Worm (Caenorhabditis elegans): Measurements from ENCODE around the gene F10E9.4.
A peak's percentile ranks its signal among the peaks of the same experiment; 100 is the strongest.

The F10E9.4 gene

ce11 chrIII:8281310-8281709, 27.0 kb upstream of the F10E9.4 start:
- no peak for TF ChIP-seq fos-1 (tag; optimal IDR thresholded peaks at IDR 0.05)
- no peak for TF ChIP-seq elt-2 (tag; optimal IDR thresholded peaks at IDR 0.05)
- TF ChIP-seq ceh-16 (tag; optimal IDR thresholded peaks at IDR 0.05) = no peak
- TF ChIP-seq mdl-1 (tag; optimal IDR thresholded peaks at IDR 0.05) = no peak
- no peak for TF ChIP-seq tbx-2 (tag; optimal IDR thresholded peaks at IDR 0.05)
- no peak for TF ChIP-seq eor-1 (tag; optimal IDR thresholded peaks at IDR 0.05)
- TF ChIP-seq egl-27 (tag; optimal IDR thresholded peaks at IDR 0.05) = no peak
- no peak for TF ChIP-seq ceh-82 (tag; optimal IDR thresholded peaks at IDR 0.05)

- no peak for TF ChIP-seq nhr-28 (tag; optimal IDR thresholded peaks at IDR 0.05)
- no peak for TF ChIP-seq egl-5 (tag; optimal IDR thresholded peaks at IDR 0.05)
- no peak for TF ChIP-seq nhr-25 (tag; optimal IDR thresholded peaks at IDR 0.05)
- TF ChIP-seq R02D3.7 (tag; optimal IDR thresholded peaks at IDR 0.05) = no peak
- no peak for TF ChIP-seq mml-1 (tag; optimal IDR thresholded peaks at IDR 0.05)
- TF ChIP-seq unc-39 (tag; optimal IDR thresholded peaks at IDR 0.05) = no peak
- TF ChIP-seq egl-27 (tag; optimal IDR thresholded peaks at IDR 0.05) = no peak
- TF ChIP-seq snpc-4 (tag; optimal IDR thresholded peaks at IDR 0.05) = no peak
- no peak for TF ChIP-seq unc-62 (GFP tag; optimal IDR thresholded peaks at IDR 0.05)
- no peak for TF ChIP-seq fkh-2 (tag; optimal IDR thresholded peaks at IDR 0.05)
- no peak for TF ChIP-seq nhr-12 (tag; optimal IDR thresholded peaks at IDR 0.05)
- TF ChIP-seq pha-4 (tag; optimal IDR thresholded peaks at IDR 0.05) = no peak
- no peak for TF ChIP-seq nfya-1 (tag; optimal IDR thresholded peaks at IDR 0.05; ENCODE audit: insufficient read depth)
- no peak for TF ChIP-seq elt-3 (tag; optimal IDR thresholded peaks at IDR 0.05)
- TF ChIP-seq eor-1 (tag; optimal IDR thresholded peaks at IDR 0.05) = no peak
Observed at ce11 chrIII:8283525-8283924, 24.8 kb upstream of the F10E9.4 start.

DNA sequence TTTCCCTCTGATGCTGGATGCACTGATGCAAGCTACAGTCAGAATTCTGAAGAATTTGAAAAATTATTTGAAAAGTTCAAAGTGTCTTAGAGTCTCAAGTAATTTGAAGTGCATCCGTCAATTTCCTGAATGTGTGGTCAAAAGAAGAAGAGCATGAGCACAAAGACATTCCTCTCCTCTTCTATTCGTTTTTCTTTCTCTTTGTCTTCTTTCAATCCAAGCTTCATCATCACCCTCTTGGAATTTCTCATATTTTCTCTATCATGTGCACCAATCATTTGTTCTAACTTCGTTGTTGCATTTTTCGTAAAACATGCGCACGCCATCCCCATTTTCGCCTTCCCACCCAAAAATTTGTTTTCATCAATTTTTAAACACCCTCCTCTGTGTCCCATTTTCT, 22.3 kb upstream of the F10E9.4 start:
- TF ChIP-seq fkh-10 (GFP tag; optimal IDR thresholded peaks at IDR 0.05) (peak; percentile 74), pha-4 (tag; optimal IDR thresholded peaks at IDR 0.05) (no peak), ceh-16 (tag; optimal IDR thresholded peaks at IDR 0.05) (no peak)

DNA sequence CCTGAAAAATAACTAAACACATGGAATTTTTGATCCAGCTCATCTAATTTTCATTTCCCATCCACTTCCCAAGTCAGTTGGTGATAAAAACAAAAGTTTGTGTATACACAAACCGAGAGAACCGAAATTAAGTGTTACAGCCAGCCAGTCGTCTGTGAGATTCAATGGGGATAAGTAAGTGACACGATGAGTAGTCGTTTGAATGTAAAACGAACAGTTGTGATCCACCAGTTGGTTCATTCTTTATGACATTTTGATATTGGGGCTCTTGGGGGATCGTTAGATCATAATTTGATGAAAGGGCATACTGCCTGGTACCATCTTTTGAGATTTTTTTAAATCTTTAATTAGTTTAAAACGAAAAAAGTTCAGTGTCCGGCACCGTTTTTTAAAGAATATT, 21.5 kb upstream of the F10E9.4 start:
- TF ChIP-seq egl-5 (tag; optimal IDR thresholded peaks at IDR 0.05) (peak; percentile 5), ama-1 (optimal IDR thresholded peaks at IDR 0.05) (no peak)

DNA sequence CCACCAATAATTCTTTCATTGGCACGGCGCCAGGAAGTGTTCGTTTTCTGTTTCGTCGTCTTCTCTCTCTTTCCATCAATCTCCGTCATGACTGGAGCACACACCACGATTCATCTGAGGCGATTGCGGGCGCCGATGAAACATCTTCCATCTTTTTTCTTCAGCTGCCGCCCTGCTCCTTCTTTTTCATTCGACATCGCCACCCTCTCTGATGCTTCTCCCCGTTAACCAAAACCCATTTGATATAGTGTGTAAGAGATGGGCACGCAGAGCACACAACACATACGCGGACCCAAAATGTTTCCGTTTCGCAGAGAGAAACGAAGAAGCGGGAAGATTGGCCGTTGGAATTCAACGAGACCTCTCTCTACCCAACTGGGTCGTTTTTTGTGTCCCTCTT, 20.8 kb upstream of the F10E9.4 start:
- peak; percentile 75 for TF ChIP-seq lin-39 (tag; optimal IDR thresholded peaks at IDR 0.05)
- TF ChIP-seq nhr-11 (tag; optimal IDR thresholded peaks at IDR 0.05) = no peak
- TF ChIP-seq nhr-43 (tag; optimal IDR thresholded peaks at IDR 0.05; ENCODE audit: poor library complexity, severe bottlenecking) = no peak
- TF ChIP-seq hmg-11 (tag; optimal IDR thresholded peaks at IDR 0.05) = peak; percentile 18
- no peak for TF ChIP-seq skn-1 (tag; optimal IDR thresholded peaks at IDR 0.05)
- TF ChIP-seq unc-39 (tag; optimal IDR thresholded peaks at IDR 0.05) = no peak
- TF ChIP-seq nfya-1 (tag; optimal IDR thresholded peaks at IDR 0.05; ENCODE audit: insufficient read depth) = peak; percentile 59
- TF ChIP-seq R02D3.7 (tag; optimal IDR thresholded peaks at IDR 0.05) = no peak
- no peak for TF ChIP-seq elt-3 (tag; optimal IDR thresholded peaks at IDR 0.05)

- TF ChIP-seq fkh-10 (GFP tag; optimal IDR thresholded peaks at IDR 0.05) = no peak
- no peak for TF ChIP-seq ceh-16 (tag; optimal IDR thresholded peaks at IDR 0.05)
- no peak for TF ChIP-seq daf-12 (tag; optimal IDR thresholded peaks at IDR 0.05)
- TF ChIP-seq egl-5 (tag; optimal IDR thresholded peaks at IDR 0.05) = peak; percentile 39
- TF ChIP-seq nhr-23 (tag; optimal IDR thresholded peaks at IDR 0.05) = no peak
- no peak for TF ChIP-seq R02D3.7 (tag; optimal IDR thresholded peaks at IDR 0.05)
- no peak for TF ChIP-seq elt-3 (tag; optimal IDR thresholded peaks at IDR 0.05)
Observed at ce11 chrIII:8289181-8289580, 19.2 kb upstream of the F10E9.4 start.

Data from whole organism, L3 larva.